Fruit fly (Drosophila melanogaster): ENCODE data around the gene CG1924.

Gene CG1924

dm6 chrX:12207595-12207994 lies 29.2 kb upstream of the CG1924 start:
- TF ChIP-seq corto (GFP tag; optimal IDR thresholded peaks at IDR 0.05) (no peak), B-H2 (GFP tag; optimal IDR thresholded peaks at IDR 0.05) (no peak), org-1 (GFP tag; optimal IDR thresholded peaks at IDR 0.05) (no peak), CG10959 (GFP tag; IDR thresholded peaks at IDR 0.05) (no peak), CG4328 (GFP tag; optimal IDR thresholded peaks at IDR 0.05) (no peak), ranshi (GFP tag; IDR thresholded peaks at IDR 0.05) (no peak), wek (GFP tag; optimal IDR thresholded peaks at IDR 0.05) (no peak), sisA (GFP tag; IDR thresholded peaks at IDR 0.05) (no peak), psq (GFP tag; optimal IDR thresholded peaks at IDR 0.05) (no peak), E2f2 (GFP tag; IDR thresholded peaks at IDR 0.05) (no peak), CG6654 (GFP tag; optimal IDR thresholded peaks at IDR 0.05) (no peak), CG16815 (GFP tag; optimal IDR thresholded peaks at IDR 0.05) (no peak), CG17802 (tag; optimal IDR thresholded peaks at IDR 0.05) (no peak), CG34224 (GFP tag; IDR thresholded peaks at IDR 0.05; ENCODE audit: partially characterized antibody) (no peak), CG11085 (GFP tag; IDR thresholded peaks at IDR 0.05) (no peak), Ets65A (GFP tag) (no peak), sug (tag; optimal IDR thresholded peaks at IDR 0.05) (no peak), CG12104 (GFP tag; optimal IDR thresholded peaks at IDR 0.05) (no peak), eve (GFP tag; optimal IDR thresholded peaks at IDR 0.05) (peak in 1 of 2 experiments; percentile 24), zf30C (GFP tag; optimal IDR thresholded peaks at IDR 0.05) (peak; percentile 30), CG2875 (GFP tag; optimal IDR thresholded peaks at IDR 0.05) (no peak), CG5180 (GFP tag; optimal IDR thresholded peaks at IDR 0.05) (no peak), tin (GFP tag; optimal IDR thresholded peaks at IDR 0.05) (no peak), lab (GFP tag; optimal IDR thresholded peaks at IDR 0.05) (no peak), CG17912 (GFP tag; optimal IDR thresholded peaks at IDR 0.05) (no peak), Dp (GFP tag; optimal IDR thresholded peaks at IDR 0.05) (no peak), jing (GFP tag; optimal IDR thresholded peaks at IDR 0.05) (no peak), CG34422 (GFP tag; IDR thresholded peaks at IDR 0.05) (no peak), HLH4C (GFP tag; IDR thresholded peaks at IDR 0.05; ENCODE audit: partially characterized antibody) (no peak), Antp (GFP tag; optimal IDR thresholded peaks at IDR 0.05) (no peak), Stat92E (GFP tag; optimal IDR thresholded peaks at IDR 0.05) (no peak), Oaz (GFP tag; IDR thresholded peaks at IDR 0.05) (no peak), peb (GFP tag; IDR thresholded peaks at IDR 0.05) (no peak), dmrt11E (tag; optimal IDR thresholded peaks at IDR 0.05) (peak; percentile 19), Ssrp (tag; optimal IDR thresholded peaks at IDR 0.05) (no peak), Mrtf (GFP tag; IDR thresholded peaks at IDR 0.05) (no peak), CG30403 (GFP tag; optimal IDR thresholded peaks at IDR 0.05) (no peak), gem (tag; optimal IDR thresholded peaks at IDR 0.05) (peak; percentile 11), CG3163 (GFP tag; optimal IDR thresholded peaks at IDR 0.05) (no peak), sens-2 (GFP tag; IDR thresholded peaks at IDR 0.05) (no peak), Aef1 (GFP tag; IDR thresholded peaks at IDR 0.05) (no peak), Meics (GFP tag; optimal IDR thresholded peaks at IDR 0.05) (no peak), pum (GFP tag; optimal IDR thresholded peaks at IDR 0.05) (no peak), sens (GFP tag) (peak; percentile 65), unpg (GFP tag; optimal IDR thresholded peaks at IDR 0.05) (no peak)

Data from whole organism, embryonic.